Worm (Caenorhabditis elegans): ENCODE measurements around the gene C09G1.2.

The C09G1.2 gene

ce11 chrX:15939759-15940334, 42.7 kb downstream of the C09G1.2 start (continued):
- TF ChIP-seq nhr-11 (tag; optimal IDR thresholded peaks at IDR 0.05) (no peak), mdl-1 (tag; optimal IDR thresholded peaks at IDR 0.05) (peak in 1 of 2 experiments; percentile 33), ctbp-1 (GFP tag; IDR thresholded peaks at IDR 0.05) (no peak), egl-27 (tag; optimal IDR thresholded peaks at IDR 0.05) (no peak), ceh-20 (GFP tag; IDR thresholded peaks at IDR 0.05) (0 out of 2 replicates have a peak, but pooled peaks have one; percentile 46), nhr-48 (tag; optimal IDR thresholded peaks at IDR 0.05) (peak; percentile 45), Y5F2A.4 (GFP tag; optimal IDR thresholded peaks at IDR 0.05) (no peak), nhr-111 (GFP tag; optimal IDR thresholded peaks at IDR 0.05) (no peak), F37D6.2 (tag; optimal IDR thresholded peaks at IDR 0.05) (no peak), saeg-2 (GFP tag; IDR thresholded peaks at IDR 0.05) (no peak), mxl-2 (GFP tag; conservative IDR thresholded peaks at IDR 0.05) (no peak), hif-1 (tag; optimal IDR thresholded peaks at IDR 0.05) (peak in 1 of 2 experiments; percentile 38), daf-12 (tag; optimal IDR thresholded peaks at IDR 0.05) (no peak), madf-9 (GFP tag; conservative IDR thresholded peaks at IDR 0.05) (no peak), hlh-30 (tag; optimal IDR thresholded peaks at IDR 0.05; ENCODE audit: insufficient read depth) (peak; percentile 48), aha-1 (tag) (no peak), snpc-4 (tag; optimal IDR thresholded peaks at IDR 0.05) (no peak), unc-62 (GFP tag; optimal IDR thresholded peaks at IDR 0.05 in 1 of 2) (peak in 1 of 2 experiments; percentile 99), unc-62 (tag; optimal IDR thresholded peaks at IDR 0.05) (no peak), nhr-28 (tag; optimal IDR thresholded peaks at IDR 0.05) (peak; percentile 76), hlh-11 (tag; optimal IDR thresholded peaks at IDR 0.05) (peak; percentile 82), ceh-32 (tag; optimal IDR thresholded peaks at IDR 0.05; ENCODE audit: poor library complexity) (no peak), dve-1 (tag; optimal IDR thresholded peaks at IDR 0.05; ENCODE audit: insufficient read depth) (peak; percentile 69), fkh-10 (GFP tag; optimal IDR thresholded peaks at IDR 0.05) (no peak), nhr-10 (tag; optimal IDR thresholded peaks at IDR 0.05) (no peak)

ce11 chrX:15939224-15939623, 43.3 kb downstream of the C09G1.2 start, which contains the start of gene mrp-3:
mrp-3 (minus strand) TSS chrX:15939324.
- no peak for TF ChIP-seq ceh-44 (GFP tag; IDR thresholded peaks at IDR 0.05)
- no peak for TF ChIP-seq unc-130 (GFP tag; optimal IDR thresholded peaks at IDR 0.05)
- TF ChIP-seq ceh-32 (tag; optimal IDR thresholded peaks at IDR 0.05; ENCODE audit: poor library complexity): no peak
- no peak for TF ChIP-seq nhr-111 (GFP tag; optimal IDR thresholded peaks at IDR 0.05)
- no peak for TF ChIP-seq nhr-10 (tag; optimal IDR thresholded peaks at IDR 0.05)
- TF ChIP-seq aha-1 (tag): no peak
- no peak for TF ChIP-seq dmd-9 (GFP tag; IDR thresholded peaks at IDR 0.05)
- TF ChIP-seq ama-1 (optimal IDR thresholded peaks at IDR 0.05): no peak
- no peak for TF ChIP-seq dmd-6 (GFP tag; IDR thresholded peaks at IDR 0.05)
- no peak for TF ChIP-seq hlh-30 (tag; optimal IDR thresholded peaks at IDR 0.05; ENCODE audit: insufficient read depth)

ce11 chrX:15937854-15938253, 44.7 kb downstream of the C09G1.2 start:
- TF ChIP-seq nhr-77 (tag; optimal IDR thresholded peaks at IDR 0.05): no peak
- TF ChIP-seq sdz-12 (GFP tag; optimal IDR thresholded peaks at IDR 0.05): no peak
- TF ChIP-seq R02D3.7 (tag; optimal IDR thresholded peaks at IDR 0.05): no peak
- no peak for TF ChIP-seq mxl-2 (GFP tag; conservative IDR thresholded peaks at IDR 0.05)
- no peak for TF ChIP-seq nhr-111 (GFP tag; optimal IDR thresholded peaks at IDR 0.05)
- no peak for TF ChIP-seq mdt-29 (GFP tag; IDR thresholded peaks at IDR 0.05)
- TF ChIP-seq snpc-1.2 (GFP tag; IDR thresholded peaks at IDR 0.05): peak; percentile 29; the same call in 1 of the 2 replicates
- TF ChIP-seq madf-5 (GFP tag; IDR thresholded peaks at IDR 0.05): 0 out of 4 replicates have a peak, but pooled peaks of 1 of the 2 experiments have one; percentile 28
- no peak for TF ChIP-seq fkh-10 (GFP tag; optimal IDR thresholded peaks at IDR 0.05)
- TF ChIP-seq set-16 (GFP tag; IDR thresholded peaks at IDR 0.05): peak; percentile 91
- TF ChIP-seq mdl-1 (tag; optimal IDR thresholded peaks at IDR 0.05): no peak

All from whole organism, L4 larva.